Worm (Caenorhabditis elegans) whole organism, L4 larva: ENCODE results near the gene F10D7.5.

Source experiments
- F37D6.2 ChIP-seq: sonication (generic microtip); optimal IDR thresholded peaks from 2 replicates; lab custom pipeline; 2016; ENCODE audit warnings: mild to moderate bottlenecking, missing genetic modification characterization, missing compliant biosample characterization
- Y75B8A.6 ChIP-seq: fragments of 200-800 bp; sonication (Bioruptor generic); IDR thresholded peaks from 2 replicates; pipeline ENCODE4 v1.3.6; 2022; ENCODE audit warnings: missing genetic modification reagents, missing genetic modification characterization, missing compliant biosample characterization
- ZK337.2 ChIP-seq: fragments of 200-800 bp; sonication (Bioruptor generic); IDR thresholded peaks from 2 replicates; pipeline ENCODE4 v1.3.6; 2022; ENCODE audit warnings: missing genetic modification reagents, missing genetic modification characterization, missing compliant biosample characterization
- aha-1 ChIP-seq: fragments of 150-350 bp; peaks from one replicate; lab custom pipeline; 2014; ENCODE audit warnings: missing biosample characterization, missing genetic modification characterization
- arid-1 ChIP-seq: fragments of 200-800 bp; sonication (Bioruptor generic); conservative IDR thresholded peaks from 2 replicates; pipeline ENCODE4 v1.3.6; 2022; ENCODE audit warnings: missing genetic modification reagents, missing genetic modification characterization, missing compliant biosample characterization
- ceh-82 ChIP-seq: sonication (generic microtip); optimal IDR thresholded peaks from 2 replicates; lab custom pipeline; 2017; ENCODE audit warnings: missing biosample characterization, missing genetic modification characterization
- cey-2 ChIP-seq: sonication (generic microtip); optimal IDR thresholded peaks from 3 replicates; lab custom pipeline; 2017; ENCODE audit warnings: missing genetic modification characterization, mild to moderate bottlenecking, missing compliant biosample characterization, antibody characterized with exemption, borderline replicate concordance; ENCODE audit not compliant: insufficient read depth
- ctbp-1 ChIP-seq: fragments of 200-800 bp; sonication (Bioruptor generic); IDR thresholded peaks from 2 replicates; pipeline ENCODE4 v1.3.6; 2022; ENCODE audit warnings: missing genetic modification reagents, missing genetic modification characterization, missing compliant biosample characterization
- daf-12 ChIP-seq: fragments of 150-350 bp; optimal IDR thresholded peaks from 2 replicates; lab custom pipeline; 2014; ENCODE audit warnings: missing biosample characterization, missing genetic modification reagents, missing genetic modification characterization
- daf-16 ChIP-seq, 3 experiments: sonication (generic microtip); optimal IDR thresholded peaks; 2 replicates each; lab custom pipeline; 2016 to 2017; ENCODE audit warnings: missing genetic modification characterization in 3 of 3, missing genetic modification reagents in 3 of 3, mild to moderate bottlenecking in 2 of 3, missing compliant biosample characterization in 2 of 3, missing biosample characterization in 1 of 3, moderate library complexity in 1 of 3
- dve-1 ChIP-seq: sonication (generic microtip); optimal IDR thresholded peaks from 2 replicates; lab custom pipeline; 2017; ENCODE audit warnings: antibody characterized with exemption, mild to moderate bottlenecking, missing genetic modification characterization, missing compliant biosample characterization; ENCODE audit not compliant: insufficient read depth
- hif-1 ChIP-seq, 2 experiments: sonication (generic microtip); optimal IDR thresholded peaks; 2 replicates each; lab custom pipeline; 2016 to 2017; ENCODE audit warnings: missing compliant biosample characterization in 2 of 2, missing genetic modification characterization in 2 of 2, missing genetic modification reagents in 2 of 2, missing genotype in 2 of 2, mild to moderate bottlenecking in 1 of 2
- hlh-11 ChIP-seq: fragments of 200-800 bp; sonication (Bioruptor generic); optimal IDR thresholded peaks from 2 replicates; lab custom pipeline; 2018; ENCODE audit warnings: mild to moderate bottlenecking, missing genetic modification characterization, missing compliant biosample characterization
- hlh-30 ChIP-seq: sonication (generic microtip); optimal IDR thresholded peaks from 2 replicates; lab custom pipeline; 2017; ENCODE audit warnings: antibody characterized with exemption, mild to moderate bottlenecking, missing genetic modification characterization, missing compliant biosample characterization; ENCODE audit not compliant: insufficient read depth
- hmg-1.1 ChIP-seq: fragments of 200-800 bp; sonication (Bioruptor generic); IDR thresholded peaks from 2 replicates; pipeline ENCODE4 v1.3.6; 2022; ENCODE audit warnings: missing genetic modification reagents, missing genetic modification characterization, missing compliant biosample characterization
- jun-1 ChIP-seq: fragments of 150-350 bp; optimal IDR thresholded peaks from 2 replicates; lab custom pipeline; 2014; ENCODE audit warnings: missing biosample characterization, missing genetic modification reagents, missing genetic modification characterization
- lim-7 ChIP-seq: fragments of 200-800 bp; sonication (Bioruptor generic); IDR thresholded peaks from 2 replicates; pipeline ENCODE4 v1.3.6; 2022; ENCODE audit warnings: missing genetic modification characterization, missing compliant biosample characterization
- lin-1 ChIP-seq: fragments of 200-800 bp; sonication (Bioruptor generic); IDR thresholded peaks from 2 replicates; pipeline ENCODE4 v1.3.6; 2022; ENCODE audit warnings: missing genetic modification reagents, missing genetic modification characterization, missing compliant biosample characterization
- lin-29 ChIP-seq: fragments of 200-800 bp; sonication (Bioruptor generic); IDR thresholded peaks from 2 replicates; pipeline ENCODE4 v1.3.6; 2022; ENCODE audit warnings: missing genetic modification reagents, missing genetic modification characterization, missing compliant biosample characterization
- lin-38 ChIP-seq: fragments of 200-800 bp; sonication (Bioruptor generic); IDR thresholded peaks from 2 replicates; pipeline ENCODE4 v1.3.6; 2022; ENCODE audit warnings: missing genetic modification reagents, missing genetic modification characterization, missing compliant biosample characterization
- madf-5 ChIP-seq, 2 experiments: fragments of 200-800 bp; sonication (Bioruptor generic); IDR thresholded peaks; 2 replicates each; pipeline ENCODE4 v1.3.6; 2022; ENCODE audit warnings: missing compliant biosample characterization in 2 of 2, missing genetic modification characterization in 2 of 2
- mdl-1 ChIP-seq, 2 experiments: fragments of 150-350 bp in 1 of 2; sonication (generic microtip) in 1 of 2; optimal IDR thresholded peaks; 2 replicates each; lab custom pipeline; 2014 to 2017; ENCODE audit warnings: missing biosample characterization in 2 of 2, missing genetic modification characterization in 2 of 2
- mep-1 ChIP-seq: fragments of 150-350 bp; sonication (generic microtip); optimal IDR thresholded peaks from 3 replicates; lab custom pipeline; 2014; ENCODE audit warnings: missing biosample characterization, missing genetic modification characterization
- nhr-11 ChIP-seq: fragments of 150-350 bp; optimal IDR thresholded peaks from 2 replicates; lab custom pipeline; 2014; ENCODE audit warnings: missing biosample characterization, missing genetic modification characterization
- nhr-28 ChIP-seq: fragments of 150-350 bp; optimal IDR thresholded peaks from 2 replicates; lab custom pipeline; 2014; ENCODE audit warnings: missing biosample characterization, missing genetic modification characterization
- nhr-42 ChIP-seq: fragments of 200-800 bp; sonication (Bioruptor generic); IDR thresholded peaks from 2 replicates; pipeline ENCODE4 v1.3.6; 2022; ENCODE audit warnings: missing genetic modification characterization, missing compliant biosample characterization
- nhr-6 ChIP-seq: fragments of 150-350 bp; optimal IDR thresholded peaks from 2 replicates; lab custom pipeline; 2014; ENCODE audit warnings: missing biosample characterization, missing genetic modification characterization
- pqm-1 ChIP-seq: sonication (generic microtip); optimal IDR thresholded peaks from 2 replicates; lab custom pipeline; 2017; ENCODE audit warnings: missing biosample characterization, missing genetic modification characterization
- sdz-12 ChIP-seq: fragments of 200-800 bp; sonication (Bioruptor generic); optimal IDR thresholded peaks from 2 replicates; lab custom pipeline; 2018; ENCODE audit warnings: mild to moderate bottlenecking, missing genetic modification characterization, missing compliant biosample characterization
- snpc-1.2 ChIP-seq: fragments of 200-800 bp; sonication (Bioruptor generic); IDR thresholded peaks from 2 replicates; pipeline ENCODE4 v1.3.6; 2022; ENCODE audit warnings: missing genetic modification reagents, missing genetic modification characterization, missing compliant biosample characterization
- snpc-4 ChIP-seq: fragments of 150-350 bp; optimal IDR thresholded peaks from 2 replicates; lab custom pipeline; 2014; ENCODE audit warnings: missing biosample characterization, missing genetic modification characterization
- spr-1 ChIP-seq: sonication (generic microtip); optimal IDR thresholded peaks from 2 replicates; lab custom pipeline; 2016; ENCODE audit warnings: mild to moderate bottlenecking, missing genetic modification characterization, missing compliant biosample characterization
- unc-130 ChIP-seq: sonication (generic microtip); optimal IDR thresholded peaks from 2 replicates; lab custom pipeline; 2016; ENCODE audit warnings: missing genetic modification reagents, missing genetic modification characterization, missing compliant biosample characterization
- unc-62 ChIP-seq, 3 experiments: fragments of 150-350 bp in 1 of 3; sonication (generic microtip); optimal IDR thresholded peaks in 2 of 3; peaks in 1 of 3; 1 replicate in 1 of 3; 2 replicates in 2 of 3; lab custom pipeline; 2014 to 2017; ENCODE audit warnings: missing biosample characterization in 3 of 3, missing genetic modification characterization in 3 of 3, missing genetic modification reagents in 3 of 3, missing genotype in 1 of 3
- zip-2 ChIP-seq: fragments of 150-350 bp; optimal IDR thresholded peaks from 2 replicates; lab custom pipeline; 2014; ENCODE audit warnings: missing biosample characterization, missing genetic modification characterization
- ztf-11 ChIP-seq: fragments of 150-350 bp; optimal IDR thresholded peaks from 2 replicates; lab custom pipeline; 2014; ENCODE audit warnings: missing biosample characterization, missing genetic modification characterization

The F10D7.5 gene

DNA sequence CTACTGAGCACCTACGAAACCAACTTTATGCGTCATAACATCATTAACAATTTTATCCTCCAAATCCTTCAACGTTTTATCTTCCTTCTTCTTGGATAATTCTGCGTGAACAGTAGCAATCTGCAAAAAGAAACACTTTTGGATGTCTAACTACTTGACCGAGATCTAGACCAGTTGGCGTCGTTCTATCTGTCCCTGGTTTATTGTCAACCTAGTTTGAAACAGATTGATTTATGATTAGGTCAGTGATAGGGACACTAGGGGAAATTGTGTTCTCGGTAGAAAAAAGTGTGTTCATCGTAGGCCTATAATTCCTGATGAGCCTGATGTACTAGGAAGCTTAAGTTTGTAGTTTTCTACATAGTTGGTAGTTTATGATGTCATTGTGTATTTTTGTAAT, 17.5 kb downstream of the F10D7.5 start:
- no peak for TF ChIP-seq ceh-82 (tag; lab: Kevin White, UChicago)
- TF ChIP-seq lin-1 (GFP tag; lab: Robert Waterston, UW): no peak
- peak; percentile 25 for TF ChIP-seq nhr-28
- peak in 1 of 2 experiments; percentile 98 for TF ChIP-seq unc-62 (GFP tag; optimal IDR thresholded peaks at IDR 0.05 in 1 of 2; lab: Kevin White, UChicago)
- no peak for TF ChIP-seq unc-62 (tag; optimal IDR thresholded peaks at IDR 0.05; lab: Kevin White, UChicago)

DNA sequence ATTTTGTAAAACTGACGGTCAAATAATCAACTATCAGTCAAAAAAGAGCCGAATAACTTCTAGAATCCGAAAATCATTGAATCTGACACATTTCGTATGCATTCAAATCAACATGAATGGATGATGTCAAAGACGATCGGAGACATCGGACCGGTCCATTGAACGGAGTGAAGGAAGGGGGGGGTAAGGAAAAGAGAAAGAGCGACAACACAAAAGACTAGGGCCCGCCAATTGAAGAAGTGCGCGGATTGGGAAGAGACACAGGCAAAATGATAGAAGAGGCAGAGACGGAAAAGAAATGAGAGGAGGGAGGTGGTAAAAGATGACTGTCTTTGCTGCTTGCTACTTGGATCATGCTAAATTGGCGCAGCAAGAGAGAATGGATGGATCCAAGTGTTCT, 21.9 kb downstream of the F10D7.5 start:
- peak; percentile 28 for TF ChIP-seq mep-1 (tag; lab: Kevin White, UChicago)
- 0 out of 2 replicates have a peak, but pooled peaks have one; percentile 17 for TF ChIP-seq hmg-1.1 (GFP tag; lab: Robert Waterston, UW)
- peak; percentile 23 for TF ChIP-seq hlh-11
- no peak for TF ChIP-seq ctbp-1
- no peak for TF ChIP-seq unc-130 (GFP tag; lab: Kevin White, UChicago)
- peak in 1 of 2 experiments; percentile 84 for TF ChIP-seq unc-62 (GFP tag; optimal IDR thresholded peaks at IDR 0.05 in 1 of 2; lab: Kevin White, UChicago)
- TF ChIP-seq unc-62 (tag; optimal IDR thresholded peaks at IDR 0.05; lab: Kevin White, UChicago): no peak
- peak in 1 of 2 experiments; percentile 13 for TF ChIP-seq mdl-1 (tag; optimal IDR thresholded peaks at IDR 0.05; lab: Kevin White, UChicago)

DNA sequence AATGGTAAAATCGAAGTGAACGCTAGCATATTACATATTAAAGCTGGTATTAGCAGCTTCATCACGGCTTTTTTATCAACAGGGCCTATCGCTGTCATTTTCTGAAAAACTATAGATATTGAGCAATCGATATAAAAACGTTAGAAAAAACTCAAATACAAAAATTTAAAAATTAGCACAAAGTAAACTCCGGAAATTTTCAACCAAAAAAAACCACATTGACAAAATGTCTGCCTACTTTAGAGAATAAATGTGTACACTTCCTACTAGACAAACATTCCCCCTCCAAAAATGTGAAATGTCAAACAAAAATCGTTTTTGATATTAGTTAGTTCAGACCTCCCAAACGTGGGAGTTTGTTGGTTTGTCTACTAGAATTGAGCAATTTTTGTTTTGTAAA, 22.9 kb downstream of the F10D7.5 start, which contains the start of gene mfsd-10:
Gene mfsd-10 (minus strand): TSS at position 101 of the 400 bp plus-strand sequence.
- TF ChIP-seq snpc-4 (tag; lab: Kevin White, UChicago) (no peak), spr-1 (tag; lab: Kevin White, UChicago) (no peak), jun-1 (tag; lab: Kevin White, UChicago) (no peak), lin-29 (no peak), arid-1 (GFP tag; lab: Robert Waterston, UW) (no peak), zip-2 (tag; lab: Kevin White, UChicago) (no peak), nhr-42 (GFP tag; lab: Robert Waterston, UW) (no peak), ZK337.2 (no peak), snpc-1.2 (GFP tag; lab: Robert Waterston, UW) (no peak), nhr-28 (no peak), lim-7 (no peak), daf-12 (tag; lab: Kevin White, UChicago) (no peak), sdz-12 (no peak)
- TF ChIP-seq, all 104 proteins: peak for 0

DNA sequence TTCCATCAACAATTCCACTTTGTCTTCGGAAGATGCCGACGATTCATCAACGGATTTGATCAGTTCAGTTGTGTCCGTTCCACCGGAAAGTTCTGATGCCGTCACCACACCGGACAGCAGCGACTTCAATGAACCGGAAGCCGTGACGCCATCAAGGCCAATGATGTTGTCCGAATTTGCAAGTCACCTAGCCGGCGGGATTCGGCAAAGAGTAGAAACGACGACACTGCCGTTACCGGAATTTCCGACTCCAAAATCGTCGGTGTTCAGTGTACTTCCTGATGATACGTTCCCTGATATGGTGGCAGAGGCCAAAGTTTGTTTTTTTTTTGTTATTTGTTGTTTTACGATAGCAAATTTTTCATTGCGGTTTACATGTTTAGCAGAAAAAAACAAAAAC, 27.9 kb downstream of the F10D7.5 start:
- TF ChIP-seq madf-5 (GFP tag; IDR thresholded peaks at IDR 0.05; lab: Robert Waterston, UW) (0 out of 4 replicates have a peak, but pooled peaks of 1 of the 2 experiments have one; percentile 54), jun-1 (tag; lab: Kevin White, UChicago) (no peak), cey-2 (no peak), hlh-11 (no peak), F37D6.2 (tag; lab: Kevin White, UChicago) (no peak), nhr-6 (no peak), zip-2 (tag; lab: Kevin White, UChicago) (no peak), aha-1 (tag; lab: Kevin White, UChicago) (peak; percentile 53)

DNA sequence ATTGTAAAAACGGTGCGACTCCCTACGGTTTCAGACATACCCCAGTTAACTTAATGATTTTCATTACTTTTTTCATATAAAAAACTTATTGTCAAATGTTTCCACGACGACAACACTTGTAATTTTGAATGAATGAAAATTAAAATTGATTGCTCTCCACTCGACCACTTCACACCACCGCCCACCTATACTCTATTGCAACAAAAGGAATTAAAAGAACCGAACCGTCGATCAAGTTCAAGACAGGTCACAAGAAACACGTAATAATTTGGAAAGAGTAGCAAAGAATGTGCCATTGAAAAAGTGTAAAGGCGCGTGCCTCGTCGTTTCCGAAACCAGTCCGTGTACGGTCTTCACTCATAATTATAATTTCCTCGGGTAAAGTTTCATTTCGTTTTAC, 28.9 kb downstream of the F10D7.5 start, which contains the start of gene F10D7.11:
Gene F10D7.11 (plus strand): TSS at position 301 of the 400 bp plus-strand sequence.
- TF ChIP-seq pqm-1 (no peak), daf-12 (tag; lab: Kevin White, UChicago) (no peak), hif-1 (tag; optimal IDR thresholded peaks at IDR 0.05; lab: Kevin White, UChicago) (no peak), Y75B8A.6 (GFP tag; lab: Robert Waterston, UW) (no peak), dve-1 (tag; lab: Kevin White, UChicago) (no peak), nhr-42 (GFP tag; lab: Robert Waterston, UW) (no peak), nhr-11 (no peak), daf-16 (GFP tag; optimal IDR thresholded peaks at IDR 0.05; lab: Kevin White, UChicago) (no peak), daf-16 (tag; optimal IDR thresholded peaks at IDR 0.05; lab: Kevin White, UChicago) (no peak), lin-38 (GFP tag; lab: Robert Waterston, UW) (no peak), hlh-30 (tag; lab: Kevin White, UChicago) (no peak), ztf-11 (tag; lab: Kevin White, UChicago) (no peak)
- TF ChIP-seq, all 104 proteins: peak for 0
